Worm (Caenorhabditis elegans): ENCODE data around the gene srv-27.

ce11 chrIV:6301764-6302163 is 3.6 kb upstream of the srv-27 start, which contains the start of gene srv-26:
- TF ChIP-seq rnt-1 (tag; optimal IDR thresholded peaks at IDR 0.05) (no peak), ceh-34 (tag; optimal IDR thresholded peaks at IDR 0.05) (no peak), pqm-1 (tag; optimal IDR thresholded peaks at IDR 0.05) (no peak), nhr-11 (tag; optimal IDR thresholded peaks at IDR 0.05) (no peak), unc-42 (tag; optimal IDR thresholded peaks at IDR 0.05) (no peak), dve-1 (tag; optimal IDR thresholded peaks at IDR 0.05) (no peak), elt-2 (tag; optimal IDR thresholded peaks at IDR 0.05) (no peak), ceh-19 (GFP tag; optimal IDR thresholded peaks at IDR 0.05) (no peak), syd-9 (tag; optimal IDR thresholded peaks at IDR 0.05) (no peak), tbx-2 (tag; optimal IDR thresholded peaks at IDR 0.05) (no peak), odd-2 (tag; optimal IDR thresholded peaks at IDR 0.05) (no peak)

Measured in whole organism, late embryonic.